Fruit fly (Drosophila melanogaster): ENCODE measurements around the gene RIOK1.

RIOK1 gene

DNA sequence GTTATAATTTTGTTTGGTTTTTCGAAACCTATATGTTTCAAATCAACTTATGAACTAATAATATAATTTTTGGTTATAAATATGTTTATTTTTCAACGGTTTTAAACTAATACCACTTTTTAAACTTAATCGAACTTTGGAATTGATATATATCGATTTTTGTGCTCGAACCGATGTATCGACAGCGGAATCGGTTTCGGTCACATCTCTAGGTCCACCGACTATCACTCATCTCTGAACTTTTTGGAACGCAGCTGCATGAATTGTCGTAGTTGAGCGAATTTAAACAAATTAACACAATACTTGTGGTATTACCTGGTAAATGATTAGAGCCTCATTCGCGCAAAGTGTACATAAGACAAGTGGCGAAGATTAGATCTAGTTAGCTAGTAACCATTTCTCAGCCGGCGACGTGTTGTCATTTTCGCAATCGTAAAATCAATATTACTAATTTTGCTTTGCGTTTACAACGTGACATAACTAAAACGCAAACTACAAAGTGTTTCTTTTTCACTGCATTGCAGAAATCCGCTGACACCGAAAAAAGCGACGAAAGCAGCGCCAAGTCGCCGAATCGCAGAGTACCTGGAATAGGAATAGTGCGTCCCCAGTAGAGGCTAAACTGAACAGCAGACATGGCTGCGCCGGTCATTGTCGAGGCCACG, 20.3 kb downstream of the RIOK1 start, which contains the start of gene Apt1 (continued):
- TF ChIP-seq CG2889 (GFP tag; IDR thresholded peaks at IDR 0.05): no peak
- TF ChIP-seq caup (GFP tag; optimal IDR thresholded peaks at IDR 0.05; ENCODE audit: severe bottlenecking): no peak
- no peak for TF ChIP-seq CG11085 (GFP tag; IDR thresholded peaks at IDR 0.05)
- TF ChIP-seq CG3407 (GFP tag; optimal IDR thresholded peaks at IDR 0.05): no peak
- TF ChIP-seq CG7839 (tag; optimal IDR thresholded peaks at IDR 0.05): no peak
- peak; percentile 86 for TF ChIP-seq hbn (GFP tag; IDR thresholded peaks at IDR 0.05; ENCODE audit: partially characterized antibody)
- peak; percentile 97 for TF ChIP-seq Opbp (GFP tag; IDR thresholded peaks at IDR 0.05; ENCODE audit: partially characterized antibody)
- TF ChIP-seq bsh (GFP tag; optimal IDR thresholded peaks at IDR 0.05): no peak
- TF ChIP-seq CG9215 (GFP tag; IDR thresholded peaks at IDR 0.05): no peak
- TF ChIP-seq Rfx (GFP tag; IDR thresholded peaks at IDR 0.05): no peak; the same call in 1 of the 2 replicates
- TF ChIP-seq CG15011 (GFP tag; optimal IDR thresholded peaks at IDR 0.05): no peak
- no peak for TF ChIP-seq pnt (GFP tag; optimal IDR thresholded peaks at IDR 0.05)
- peak; percentile 41 for TF ChIP-seq CG4617 (GFP tag; optimal IDR thresholded peaks at IDR 0.05; ENCODE audit: borderline replicate concordance)
- no peak for TF ChIP-seq dysf (GFP tag; IDR thresholded peaks at IDR 0.05)
- peak; percentile 93 for TF ChIP-seq Doc3 (GFP tag; IDR thresholded peaks at IDR 0.05; ENCODE audit: partially characterized antibody)
- peak in 1 of 2 experiments; percentile 65 for TF ChIP-seq Pdp1 (GFP tag; optimal IDR thresholded peaks at IDR 0.05)
- TF ChIP-seq schlank (tag; optimal IDR thresholded peaks at IDR 0.05): no peak
- TF ChIP-seq ems (GFP tag; optimal IDR thresholded peaks at IDR 0.05): no peak
- no peak for TF ChIP-seq Dek (tag; optimal IDR thresholded peaks at IDR 0.05)
- no peak for TF ChIP-seq croc (GFP tag; conservative IDR thresholded peaks at IDR 0.05)
- peak; percentile 95 for TF ChIP-seq tna (GFP tag; IDR thresholded peaks at IDR 0.05; ENCODE audit: partially characterized antibody)
- TF ChIP-seq CG11456 (GFP tag; IDR thresholded peaks at IDR 0.05): no peak
- TF ChIP-seq Tbp (GFP tag; optimal IDR thresholded peaks at IDR 0.05): no peak
- TF ChIP-seq Sry-δ (GFP tag; optimal IDR thresholded peaks at IDR 0.05): peak; percentile 94
- no peak for TF ChIP-seq CG18262 (tag; optimal IDR thresholded peaks at IDR 0.05)
- TF ChIP-seq Hey (tag; optimal IDR thresholded peaks at IDR 0.05): no peak
- TF ChIP-seq Asciz (GFP tag; optimal IDR thresholded peaks at IDR 0.05): no peak
- TF ChIP-seq CG12236 (GFP tag; optimal IDR thresholded peaks at IDR 0.05): no peak
- no peak for TF ChIP-seq en (GFP tag; optimal IDR thresholded peaks at IDR 0.05)
- TF ChIP-seq Xbp1 (GFP tag; optimal IDR thresholded peaks at IDR 0.05): no peak
- TF ChIP-seq NFAT (GFP tag; IDR thresholded peaks at IDR 0.05): no peak; the same call in 1 of the 2 replicates
- peak; percentile 97; the same call in 1 of the 2 replicates for TF ChIP-seq CG42726 (GFP tag; IDR thresholded peaks at IDR 0.05; ENCODE audit: partially characterized antibody)
- peak; percentile 14 for TF ChIP-seq CG17829 (tag; optimal IDR thresholded peaks at IDR 0.05)
- no peak for TF ChIP-seq CG4820 (GFP tag; optimal IDR thresholded peaks at IDR 0.05)
- peak; percentile 18 for TF ChIP-seq nmo (GFP tag; optimal IDR thresholded peaks at IDR 0.05)
- no peak for TF ChIP-seq Hr3 (GFP tag; optimal IDR thresholded peaks at IDR 0.05)
- TF ChIP-seq CG15073 (GFP tag; optimal IDR thresholded peaks at IDR 0.05): no peak
- no peak for TF ChIP-seq CG5245 (GFP tag; optimal IDR thresholded peaks at IDR 0.05)
- no peak for TF ChIP-seq Fer3 (tag; optimal IDR thresholded peaks at IDR 0.05)
- no peak for TF ChIP-seq Sin3A (optimal IDR thresholded peaks at IDR 0.05)
- peak; percentile 5 for TF ChIP-seq CG30020 (tag; optimal IDR thresholded peaks at IDR 0.05)
- no peak for TF ChIP-seq CG31365 (tag; optimal IDR thresholded peaks at IDR 0.05)
- no peak for TF ChIP-seq bigmax (GFP tag; optimal IDR thresholded peaks at IDR 0.05)
- no peak for TF ChIP-seq Sry-β (GFP tag; optimal IDR thresholded peaks at IDR 0.05)
- no peak for TF ChIP-seq dati (GFP tag; IDR thresholded peaks at IDR 0.05)
- TF ChIP-seq dan (GFP tag; IDR thresholded peaks at IDR 0.05): no peak
- peak; percentile 81 for TF ChIP-seq pzg (GFP tag; optimal IDR thresholded peaks at IDR 0.05)
- peak; percentile 96 for TF ChIP-seq CG14860 (GFP tag; IDR thresholded peaks at IDR 0.05; ENCODE audit: partially characterized antibody)
- no peak for TF ChIP-seq tll (GFP tag; optimal IDR thresholded peaks at IDR 0.05)
